Fruit fly (Drosophila melanogaster) whole organism, prepupa: ENCODE results near the gene CG31960.

Source experiments
- Blimp-1 ChIP-seq: fragments of 200-800 bp; sonication (Bioruptor generic); optimal IDR thresholded peaks from 3 replicates; lab custom pipeline; 2017; ENCODE audit warnings: missing biosample characterization, missing genetic modification characterization, mild to moderate bottlenecking, moderate library complexity, missing genetic modification reagents
- CG10669 ChIP-seq: fragments of 200-800 bp; sonication (Bioruptor generic); optimal IDR thresholded peaks from 3 replicates; lab custom pipeline; 2018; ENCODE audit warnings: missing biosample characterization, mild to moderate bottlenecking, missing genetic modification characterization, moderate library complexity
- CG11762 ChIP-seq: fragments of 200-800 bp; sonication (Bioruptor generic); optimal IDR thresholded peaks from 3 replicates; lab custom pipeline; 2016; ENCODE audit warnings: missing biosample characterization, missing genetic modification characterization; ENCODE audit not compliant: insufficient read depth
- CG11902 ChIP-seq: fragments of 200-800 bp; sonication (Bioruptor generic); optimal IDR thresholded peaks from 3 replicates; lab custom pipeline; 2016; ENCODE audit warnings: missing biosample characterization, missing genetic modification characterization
- CG15336 ChIP-seq: fragments of 200-800 bp; sonication (Bioruptor generic); IDR thresholded peaks from 2 replicates; pipeline ENCODE4 v1.3.6; 2022; ENCODE audit warnings: missing biosample characterization, missing genetic modification characterization
- CG1621 ChIP-seq: fragments of 200-800 bp; sonication (Bioruptor generic); optimal IDR thresholded peaks from 3 replicates; lab custom pipeline; 2018; ENCODE audit warnings: missing biosample characterization, mild to moderate bottlenecking, missing genetic modification characterization
- CG16779 ChIP-seq: fragments of 200-800 bp; sonication (Bioruptor generic); optimal IDR thresholded peaks from 3 replicates; lab custom pipeline; 2017; ENCODE audit warnings: missing biosample characterization, mild to moderate bottlenecking, missing genetic modification characterization
- CG32006 ChIP-seq: fragments of 200-800 bp; sonication (Bioruptor generic); optimal IDR thresholded peaks from 3 replicates; lab custom pipeline; 2017; ENCODE audit warnings: missing biosample characterization, mild to moderate bottlenecking, missing genetic modification characterization
- CG34406 ChIP-seq: fragments of 200-800 bp; sonication (Bioruptor generic); optimal IDR thresholded peaks from 3 replicates; lab custom pipeline; 2016; ENCODE audit warnings: missing biosample characterization, missing genetic modification characterization
- CG4318 ChIP-seq: fragments of 200-800 bp; sonication (Bioruptor generic); optimal IDR thresholded peaks from 3 replicates; lab custom pipeline; 2017; ENCODE audit warnings: missing biosample characterization, mild to moderate bottlenecking, missing genetic modification characterization
- CG6163 ChIP-seq: fragments of 200-800 bp; sonication (Bioruptor generic); IDR thresholded peaks from 3 replicates; pipeline ENCODE4 v1.3.6; 2022; ENCODE audit warnings: missing biosample characterization, missing genetic modification characterization
- CG6276 ChIP-seq: fragments of 200-800 bp; sonication (Bioruptor generic); optimal IDR thresholded peaks from 2 replicates; lab custom pipeline; 2017; ENCODE audit warnings: missing biosample characterization, mild to moderate bottlenecking, missing genetic modification characterization
- CG6808 ChIP-seq: fragments of 200-800 bp; sonication (Bioruptor generic); optimal IDR thresholded peaks from 3 replicates; lab custom pipeline; 2017; ENCODE audit warnings: missing biosample characterization, missing genetic modification characterization, mild to moderate bottlenecking, moderate library complexity, missing genetic modification reagents
- CG6854 ChIP-seq: fragments of 200-800 bp; sonication (Bioruptor generic); optimal IDR thresholded peaks from 2 replicates; lab custom pipeline; 2017; ENCODE audit warnings: missing biosample characterization, mild to moderate bottlenecking, missing genetic modification characterization
- CG7368 ChIP-seq: fragments of 200-800 bp; sonication (Bioruptor generic); optimal IDR thresholded peaks from 3 replicates; lab custom pipeline; 2016; ENCODE audit warnings: missing biosample characterization, missing genetic modification characterization
- CG8319 ChIP-seq: fragments of 200-800 bp; sonication (Bioruptor generic); optimal IDR thresholded peaks from 3 replicates; lab custom pipeline; 2016; ENCODE audit warnings: missing biosample characterization, missing genetic modification characterization
- CG8632 ChIP-seq: fragments of 200-800 bp; sonication (Bioruptor generic); optimal IDR thresholded peaks from 3 replicates; lab custom pipeline; 2016; ENCODE audit warnings: missing biosample characterization, missing genetic modification characterization
- Eip75B ChIP-seq: fragments of 200-800 bp; sonication (Bioruptor generic); optimal IDR thresholded peaks from 3 replicates; lab custom pipeline; 2016; ENCODE audit warnings: missing biosample characterization, missing genetic modification characterization
- Eip93F ChIP-seq: fragments of 200-800 bp; sonication (Bioruptor generic); optimal IDR thresholded peaks from 2 replicates; lab custom pipeline; 2016; ENCODE audit warnings: missing biosample characterization, mild to moderate bottlenecking, missing genetic modification characterization
- Ets21C ChIP-seq: fragments of 200-800 bp; sonication (Bioruptor generic); optimal IDR thresholded peaks from 3 replicates; lab custom pipeline; 2016; ENCODE audit warnings: missing biosample characterization, missing genetic modification characterization
- Ets96B ChIP-seq: fragments of 200-800 bp; optimal IDR thresholded peaks from 2 replicates; lab custom pipeline; 2019; ENCODE audit warnings: missing biosample characterization, mild to moderate bottlenecking, missing genetic modification characterization, moderate library complexity
- Gug ChIP-seq: fragments of 200-800 bp; sonication (Bioruptor generic); IDR thresholded peaks from 2 replicates; pipeline ENCODE4 v1.3.6; 2022; ENCODE audit warnings: missing biosample characterization, missing genetic modification characterization
- Hr38 ChIP-seq: sonication (Bioruptor generic); optimal IDR thresholded peaks from 2 replicates; lab custom pipeline; 2016; ENCODE audit warnings: missing biosample characterization, missing genetic modification characterization
- Hr39 ChIP-seq: fragments of 200-800 bp; sonication (Bioruptor generic); optimal IDR thresholded peaks from 2 replicates; lab custom pipeline; 2016; ENCODE audit warnings: missing biosample characterization, missing genetic modification characterization
- Hr4 ChIP-seq: fragments of 200-800 bp; sonication (Bioruptor generic); optimal IDR thresholded peaks from 3 replicates; lab custom pipeline; 2016; ENCODE audit warnings: missing biosample characterization, missing genetic modification characterization
- Lpt ChIP-seq: fragments of 200-800 bp; sonication (Bioruptor generic); optimal IDR thresholded peaks from 3 replicates; lab custom pipeline; 2016; ENCODE audit warnings: missing biosample characterization, missing genetic modification characterization
- Met ChIP-seq: fragments of 200-800 bp; sonication (Bioruptor generic); optimal IDR thresholded peaks from 3 replicates; lab custom pipeline; 2016; ENCODE audit warnings: missing biosample characterization, missing genetic modification characterization
- OdsH ChIP-seq: fragments of 200-800 bp; sonication (Bioruptor generic); optimal IDR thresholded peaks from 3 replicates; lab custom pipeline; 2016; ENCODE audit warnings: missing biosample characterization, missing genetic modification characterization
- Smox ChIP-seq: fragments of 200-800 bp; sonication (Bioruptor generic); optimal IDR thresholded peaks from 3 replicates; lab custom pipeline; 2016; ENCODE audit warnings: missing biosample characterization, missing genetic modification characterization
- Sox102F ChIP-seq: fragments of 200-800 bp; sonication (Bioruptor generic); optimal IDR thresholded peaks from 2 replicates; lab custom pipeline; 2016; ENCODE audit warnings: missing biosample characterization, mild to moderate bottlenecking, missing genetic modification characterization
- Sox15 ChIP-seq: fragments of 200-800 bp; sonication (Bioruptor generic); optimal IDR thresholded peaks from 3 replicates; lab custom pipeline; 2016; ENCODE audit warnings: missing biosample characterization, missing genetic modification characterization
- achi ChIP-seq: fragments of 200-800 bp; sonication (Bioruptor generic); optimal IDR thresholded peaks from 3 replicates; lab custom pipeline; 2016; ENCODE audit warnings: missing biosample characterization, missing genetic modification characterization
- acj6 ChIP-seq: fragments of 200-800 bp; sonication (Bioruptor generic); optimal IDR thresholded peaks from 3 replicates; lab custom pipeline; 2016; ENCODE audit warnings: missing biosample characterization, missing genetic modification characterization
- dsx ChIP-seq: fragments of 200-800 bp; optimal IDR thresholded peaks from 3 replicates; lab custom pipeline; 2019; ENCODE audit warnings: missing biosample characterization, mild to moderate bottlenecking, missing genetic modification characterization, moderate library complexity; ENCODE audit not compliant: poor library complexity, severe bottlenecking
- esn ChIP-seq: fragments of 200-800 bp; sonication (Bioruptor generic); optimal IDR thresholded peaks from 2 replicates; lab custom pipeline; 2016; ENCODE audit warnings: missing biosample characterization, mild to moderate bottlenecking, missing genetic modification characterization, moderate library complexity
- fd59A ChIP-seq: fragments of 200-800 bp; sonication (Bioruptor generic); optimal IDR thresholded peaks from 2 replicates; lab custom pipeline; 2017; ENCODE audit warnings: missing biosample characterization, mild to moderate bottlenecking, missing genetic modification characterization, missing genetic modification reagents
- fd85E ChIP-seq: fragments of 200-800 bp; sonication (Bioruptor generic); optimal IDR thresholded peaks from 3 replicates; lab custom pipeline; 2016; ENCODE audit warnings: missing biosample characterization, missing genetic modification characterization
- fkh ChIP-seq: fragments of 200-800 bp; sonication (Bioruptor generic); optimal IDR thresholded peaks from 3 replicates; lab custom pipeline; 2017; ENCODE audit warnings: missing biosample characterization, mild to moderate bottlenecking, missing genetic modification characterization, moderate library complexity
- lz ChIP-seq: fragments of 200-800 bp; sonication (Bioruptor generic); optimal IDR thresholded peaks from 3 replicates; lab custom pipeline; 2016; ENCODE audit warnings: missing biosample characterization, missing genetic modification characterization
- net ChIP-seq: fragments of 200-800 bp; sonication (Bioruptor generic); optimal IDR thresholded peaks from 3 replicates; lab custom pipeline; 2016; ENCODE audit warnings: missing biosample characterization, missing genetic modification characterization
- pdm3 ChIP-seq: fragments of 200-800 bp; sonication (Bioruptor generic); optimal IDR thresholded peaks from 3 replicates; lab custom pipeline; 2016; ENCODE audit warnings: missing biosample characterization, missing genetic modification characterization
- salr ChIP-seq, 2 experiments: fragments of 200-800 bp; sonication (Bioruptor generic); optimal IDR thresholded peaks; 3 replicates each; lab custom pipeline; 2016 to 2018; ENCODE audit warnings: missing biosample characterization in 2 of 2, missing genetic modification characterization in 2 of 2, mild to moderate bottlenecking in 1 of 2
- spab ChIP-seq: fragments of 200-800 bp; sonication (Bioruptor generic); optimal IDR thresholded peaks from 2 replicates; lab custom pipeline; 2017; ENCODE audit warnings: missing biosample characterization, mild to moderate bottlenecking, missing genetic modification characterization, missing genetic modification reagents
- ss ChIP-seq, 2 experiments: fragments of 200-800 bp; sonication (Bioruptor generic); optimal IDR thresholded peaks; 2 replicates in 1 of 2; 3 replicates in 1 of 2; lab custom pipeline; 2017 to 2018; ENCODE audit warnings: mild to moderate bottlenecking in 2 of 2, missing biosample characterization in 2 of 2, missing genetic modification characterization in 2 of 2, moderate library complexity in 1 of 2
- svp ChIP-seq: fragments of 200-800 bp; sonication (Bioruptor generic); peaks from one replicate; lab custom pipeline; 2016; ENCODE audit warnings: missing biosample characterization, missing genetic modification characterization
- topi ChIP-seq: fragments of 200-800 bp; sonication (Bioruptor generic); optimal IDR thresholded peaks from 3 replicates; lab custom pipeline; 2016; ENCODE audit warnings: missing biosample characterization, missing genetic modification characterization
- vri ChIP-seq: fragments of 200-800 bp; sonication (Bioruptor generic); optimal IDR thresholded peaks from 3 replicates; lab custom pipeline; 2016; ENCODE audit warnings: missing biosample characterization, mild to moderate bottlenecking, missing genetic modification characterization

CG31960 gene

DNA sequence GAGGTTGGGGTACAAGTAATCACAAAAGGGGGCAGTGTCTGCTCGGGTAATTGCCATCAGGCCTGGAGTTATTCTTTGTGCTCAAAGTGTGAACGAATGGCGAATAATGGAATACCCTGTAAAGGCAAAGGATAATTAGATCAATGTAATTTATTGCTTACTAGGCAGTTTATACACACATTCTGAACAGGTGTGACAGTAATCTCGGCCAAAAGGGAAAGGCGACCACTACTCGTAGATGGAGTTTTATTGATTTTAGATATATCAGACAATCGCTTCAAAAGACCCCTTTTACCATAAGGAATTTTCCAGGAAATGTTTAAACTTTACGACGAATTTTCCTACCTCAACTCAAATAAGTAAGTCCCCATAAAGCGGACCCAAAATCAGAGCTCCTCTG is 4.2 kb upstream of the CG31960 start (continued):
- no peak for TF ChIP-seq Blimp-1 (GFP tag; lab: Kevin White, UChicago)
- no peak for TF ChIP-seq Hr39 (GFP tag; lab: Kevin White, UChicago)
- no peak for TF ChIP-seq salr (GFP tag; optimal IDR thresholded peaks at IDR 0.05; lab: Kevin White, UChicago)

DNA sequence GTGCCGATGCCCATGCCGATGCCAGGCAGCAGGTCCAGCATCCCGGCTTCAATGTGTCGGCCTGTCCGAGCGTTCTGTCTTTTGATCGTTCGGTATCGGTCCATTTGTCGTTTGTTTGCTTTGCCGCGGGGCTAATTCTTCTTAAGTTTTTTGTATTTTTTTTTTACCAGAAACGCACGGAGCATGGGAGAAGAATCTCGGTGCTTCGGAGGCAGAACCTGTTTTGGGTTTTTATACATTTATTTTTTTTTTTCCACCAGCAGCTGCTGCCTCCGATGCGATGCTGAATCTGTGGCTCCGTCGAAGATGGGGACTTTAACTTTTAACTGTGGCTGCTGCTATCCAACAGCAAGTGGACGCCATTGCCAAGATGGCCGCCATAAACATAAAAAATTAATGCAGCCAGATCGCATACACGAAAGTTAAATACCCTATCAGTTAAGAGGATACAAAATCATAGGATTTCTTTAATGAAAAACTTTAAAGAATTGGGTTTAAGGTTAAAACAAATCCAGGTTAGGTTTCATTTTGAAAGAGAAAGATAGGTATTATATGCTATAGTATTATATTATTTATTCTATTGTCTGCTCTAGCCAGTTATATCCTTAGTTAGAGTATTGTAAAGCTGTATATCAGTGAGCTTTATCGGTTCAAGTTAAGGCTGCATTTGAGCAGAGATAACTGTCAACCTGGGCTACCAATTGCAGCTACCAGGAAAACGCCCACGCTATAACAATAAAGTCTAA is 3.4 kb upstream of the CG31960 start:
- peak; percentile 53 for TF ChIP-seq dsx (GFP tag; lab: Kevin White, UChicago)
- TF ChIP-seq OdsH (GFP tag; lab: Kevin White, UChicago): peak; percentile 80
- TF ChIP-seq CG11902 (GFP tag; lab: Kevin White, UChicago): peak; percentile 28
- peak; percentile 77 for TF ChIP-seq CG15336 (GFP tag; lab: Robert Waterston, UW)
- peak; percentile 65 for TF ChIP-seq CG8632 (GFP tag; lab: Kevin White, UChicago)
- peak; percentile 53 for TF ChIP-seq vri
- TF ChIP-seq CG6276: no peak
- TF ChIP-seq CG34406 (GFP tag; lab: Kevin White, UChicago): peak; percentile 47
- peak; percentile 55 for TF ChIP-seq Hr39 (GFP tag; lab: Kevin White, UChicago)
- TF ChIP-seq CG7368 (GFP tag; lab: Kevin White, UChicago): no peak
- peak in 1 of 2 experiments; percentile 10 for TF ChIP-seq ss (GFP tag; optimal IDR thresholded peaks at IDR 0.05; lab: Kevin White, UChicago)
- TF ChIP-seq CG1621 (tag; lab: Kevin White, UChicago): no peak
- peak; percentile 51 for TF ChIP-seq CG10669 (GFP tag; lab: Kevin White, UChicago)
- peak; percentile 35 to 66 for TF ChIP-seq salr (GFP tag; optimal IDR thresholded peaks at IDR 0.05; lab: Kevin White, UChicago)
- no peak for TF ChIP-seq fkh (GFP tag; lab: Kevin White, UChicago)
- TF ChIP-seq Sox102F (GFP tag; lab: Kevin White, UChicago): peak; percentile 76
- peak; percentile 64 for TF ChIP-seq lz (GFP tag; lab: Kevin White, UChicago)
- TF ChIP-seq svp: peak; percentile 85
- TF ChIP-seq CG6854 (GFP tag; lab: Kevin White, UChicago): peak; percentile 2
- peak; percentile 81 for TF ChIP-seq esn
- peak; percentile 54 for TF ChIP-seq CG6808 (GFP tag; lab: Kevin White, UChicago)
- TF ChIP-seq Hr38 (GFP tag; lab: Kevin White, UChicago): no peak
- peak; percentile 63 for TF ChIP-seq topi (GFP tag; lab: Kevin White, UChicago)
- no peak for TF ChIP-seq Ets21C (GFP tag; lab: Kevin White, UChicago)
- TF ChIP-seq CG32006 (GFP tag; lab: Kevin White, UChicago): peak; percentile 59
- peak; percentile 68 for TF ChIP-seq net (GFP tag; lab: Kevin White, UChicago)
- no peak for TF ChIP-seq Lpt (GFP tag; lab: Kevin White, UChicago)
- peak; percentile 44 for TF ChIP-seq achi (GFP tag; lab: Kevin White, UChicago)
- TF ChIP-seq acj6 (GFP tag; lab: Kevin White, UChicago): peak; percentile 78
- TF ChIP-seq pdm3 (GFP tag; lab: Kevin White, UChicago): peak; percentile 66
- peak; percentile 64 for TF ChIP-seq fd59A (GFP tag; lab: Kevin White, UChicago)
- peak; percentile 46 for TF ChIP-seq Gug (GFP tag; lab: Robert Waterston, UW)
- no peak for TF ChIP-seq fd85E
- TF ChIP-seq Ets96B: peak; percentile 46
- peak; percentile 42 for TF ChIP-seq spab (GFP tag; lab: Kevin White, UChicago)
- peak; percentile 52 for TF ChIP-seq Sox15 (GFP tag; lab: Kevin White, UChicago)
- TF ChIP-seq CG6163 (GFP tag; lab: Robert Waterston, UW): peak; percentile 81
- no peak for TF ChIP-seq CG4318 (GFP tag; lab: Kevin White, UChicago)
- peak; percentile 74 for TF ChIP-seq Smox (GFP tag; lab: Kevin White, UChicago)
- TF ChIP-seq Hr4 (GFP tag; lab: Kevin White, UChicago): peak; percentile 40
- peak; percentile 72 for TF ChIP-seq Eip75B (GFP tag; lab: Kevin White, UChicago)
- TF ChIP-seq CG11762 (GFP tag; lab: Kevin White, UChicago): no peak
- TF ChIP-seq CG8319: no peak
- TF ChIP-seq CG16779 (tag; lab: Kevin White, UChicago): no peak
- TF ChIP-seq Blimp-1 (GFP tag; lab: Kevin White, UChicago): peak; percentile 35
- TF ChIP-seq Met (GFP tag; lab: Kevin White, UChicago): peak; percentile 78
- no peak for TF ChIP-seq Eip93F (GFP tag; lab: Kevin White, UChicago)
